Worm (Caenorhabditis elegans) whole organism, late embryonic: Measurements from ENCODE around the gene Y110A2AL.4.

Source experiments
- ahr-1 ChIP-seq: sonication (generic microtip); optimal IDR thresholded peaks from 2 replicates; lab custom pipeline; 2016; ENCODE audit warnings: missing genetic modification characterization, missing compliant biosample characterization
- tbx-2 ChIP-seq: sonication (generic microtip); optimal IDR thresholded peaks from 2 replicates; lab custom pipeline; 2016; ENCODE audit warnings: missing genetic modification characterization, missing compliant biosample characterization

DNA sequence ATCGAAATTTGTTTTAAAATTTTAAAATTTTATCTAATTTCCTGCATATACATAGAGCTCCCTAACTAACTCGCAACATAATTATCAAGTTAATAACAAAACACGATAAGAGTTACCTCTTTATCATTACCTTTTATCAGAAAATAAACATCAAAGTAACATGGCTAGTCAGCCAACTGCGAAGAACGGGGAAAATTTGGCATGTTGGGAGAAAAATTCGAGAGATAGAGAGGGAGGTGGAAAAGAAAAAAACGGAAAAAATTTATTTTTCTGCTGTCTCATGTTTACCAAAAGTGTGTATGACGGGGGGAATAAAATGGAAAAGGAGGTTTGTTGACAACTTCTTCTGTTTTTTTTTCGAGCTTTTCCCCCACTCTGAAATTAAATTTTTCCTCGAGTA lies 5.0 kb upstream of the Y110A2AL.4 start:
- TF ChIP-seq tbx-2 (tag; lab: Kevin White, UChicago) (no peak), ahr-1 (tag; lab: Kevin White, UChicago) (no peak)
